Fruit fly (Drosophila melanogaster): ENCODE measurements around the gene Dnaaf5.

Gene Dnaaf5

DNA sequence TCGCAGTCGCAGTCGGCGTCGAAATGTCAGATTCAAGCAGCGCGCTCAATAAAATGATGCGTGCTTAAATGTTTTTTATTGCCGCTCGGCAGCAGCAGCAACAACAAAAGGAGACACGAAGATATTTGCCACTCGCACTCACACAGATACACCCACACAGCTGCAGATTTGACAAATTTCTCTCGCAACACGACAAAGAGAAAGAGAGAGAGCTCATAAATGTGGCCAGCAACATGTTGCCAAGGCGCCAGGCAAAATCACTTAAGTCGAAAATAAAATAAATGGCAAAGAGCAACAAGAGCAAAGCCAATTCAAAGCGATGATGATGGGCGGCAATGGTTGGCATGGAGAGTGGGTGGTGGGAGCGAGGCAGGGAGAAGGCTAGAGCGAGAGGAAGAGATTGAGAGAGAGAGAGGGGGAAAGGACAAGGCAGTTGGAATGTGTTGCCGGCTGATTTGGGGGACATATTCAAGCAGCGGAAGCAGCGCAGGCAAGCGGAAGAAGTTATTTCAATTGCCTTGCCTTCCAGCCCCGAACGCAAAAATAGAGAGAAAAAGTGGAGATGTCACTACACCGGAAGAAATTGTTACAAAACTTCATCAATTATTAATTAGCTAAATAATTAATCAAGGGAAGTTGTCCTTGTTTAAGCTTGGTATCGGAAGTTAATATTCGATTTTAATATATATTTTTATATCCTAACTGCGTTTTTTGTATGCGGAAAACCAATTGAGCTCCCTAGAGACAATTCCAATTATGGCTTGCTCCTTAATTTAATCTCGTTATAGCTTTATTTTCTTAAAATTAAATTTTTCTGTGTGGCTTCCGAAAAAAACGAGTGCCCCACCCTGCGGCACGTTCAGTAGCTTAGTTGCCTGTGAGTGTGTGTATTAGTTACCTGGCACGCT lies 14.5 kb downstream of the Dnaaf5 start (continued):
- TF ChIP-seq CG3281 (GFP tag; optimal IDR thresholded peaks at IDR 0.05) (peak; percentile 75), Ets65A (GFP tag) (peak; percentile 93), Nf-YA (GFP tag; IDR thresholded peaks at IDR 0.05) (no peak), chn (GFP tag; optimal IDR thresholded peaks at IDR 0.05) (no peak), CG34224 (GFP tag; IDR thresholded peaks at IDR 0.05; ENCODE audit: partially characterized antibody) (peak; percentile 47; the same call in 1 of the 3 replicates), scrt (GFP tag; optimal IDR thresholded peaks at IDR 0.05) (peak; percentile 66), CG33213 (GFP tag; optimal IDR thresholded peaks at IDR 0.05) (peak; percentile 2), Bgb (GFP tag; IDR thresholded peaks at IDR 0.05; ENCODE audit: partially characterized antibody) (no peak), insv (GFP tag; optimal IDR thresholded peaks at IDR 0.05) (no peak), kay (GFP tag; optimal IDR thresholded peaks at IDR 0.05) (peak; percentile 23), wor (GFP tag; IDR thresholded peaks at IDR 0.05) (no peak), ken (GFP tag; IDR thresholded peaks at IDR 0.05) (no peak), Adf1 (GFP tag; IDR thresholded peaks at IDR 0.05) (peak; percentile 96), NFAT (GFP tag; IDR thresholded peaks at IDR 0.05) (no peak), CG13775 (GFP tag; optimal IDR thresholded peaks at IDR 0.05) (peak; percentile 53), eyg (GFP tag; optimal IDR thresholded peaks at IDR 0.05) (no peak), al (GFP tag; IDR thresholded peaks at IDR 0.05) (0 out of 2 replicates have a peak, but pooled peaks have one; percentile 36), corto (GFP tag; optimal IDR thresholded peaks at IDR 0.05) (no peak), kni (GFP tag; optimal IDR thresholded peaks at IDR 0.05) (no peak), sc (optimal IDR thresholded peaks at IDR 0.05) (no peak), sc (GFP tag; optimal IDR thresholded peaks at IDR 0.05) (peak; percentile 10), CG17829 (tag; optimal IDR thresholded peaks at IDR 0.05) (peak; percentile 46), Asciz (GFP tag; optimal IDR thresholded peaks at IDR 0.05) (peak; percentile 59), Lhr (GFP tag; optimal IDR thresholded peaks at IDR 0.05) (no peak), zfh1 (GFP tag; IDR thresholded peaks at IDR 0.05) (no peak), Blimp-1 (GFP tag; optimal IDR thresholded peaks at IDR 0.05) (peak; percentile 55), CG16813 (GFP tag; IDR thresholded peaks at IDR 0.05; ENCODE audit: partially characterized antibody) (no peak), Scr (GFP tag; IDR thresholded peaks at IDR 0.05; ENCODE audit: partially characterized antibody) (no peak), B-H1 (GFP tag; IDR thresholded peaks at IDR 0.05) (no peak), Opbp (GFP tag; IDR thresholded peaks at IDR 0.05; ENCODE audit: partially characterized antibody) (no peak), CG1529 (GFP tag; optimal IDR thresholded peaks at IDR 0.05) (peak; percentile 30), CG7987 (GFP tag; optimal IDR thresholded peaks at IDR 0.05) (no peak), Dbx (GFP tag; IDR thresholded peaks at IDR 0.05) (peak; percentile 51; the same call in 1 of the 3 replicates), Dek (tag; optimal IDR thresholded peaks at IDR 0.05) (peak; percentile 60), Dll (GFP tag; IDR thresholded peaks at IDR 0.05; ENCODE audit: partially characterized antibody) (peak; percentile 53; the same call in 2 of the 4 replicates), Ptx1 (GFP tag; IDR thresholded peaks at IDR 0.05) (peak; percentile 73), CG1233 (GFP tag; optimal IDR thresholded peaks at IDR 0.05) (peak; percentile 15), psq (GFP tag; optimal IDR thresholded peaks at IDR 0.05) (no peak), CG3407 (GFP tag; optimal IDR thresholded peaks at IDR 0.05) (no peak), phol (tag; optimal IDR thresholded peaks at IDR 0.05) (peak; percentile 66), Xbp1 (GFP tag; optimal IDR thresholded peaks at IDR 0.05) (peak; percentile 55), slp2 (GFP tag; optimal IDR thresholded peaks at IDR 0.05) (no peak), CG1603 (tag; optimal IDR thresholded peaks at IDR 0.05) (peak; percentile 3), nerfin-1 (tag; optimal IDR thresholded peaks at IDR 0.05) (no peak), CG18764 (GFP tag; optimal IDR thresholded peaks at IDR 0.05) (peak; percentile 4), CG7745 (tag; optimal IDR thresholded peaks at IDR 0.05) (no peak), usp (GFP tag; optimal IDR thresholded peaks at IDR 0.05) (no peak), CG15073 (GFP tag; optimal IDR thresholded peaks at IDR 0.05) (no peak)
